Worm (Caenorhabditis elegans) whole organism, L1 larva: ENCODE data around the gene F59E12.1.
A peak's percentile ranks its signal among the peaks of the same experiment; 100 is the strongest.

ENCODE experiments used
- C16A3.4 ChIP-seq: fragments of 150-350 bp; optimal IDR thresholded peaks from 2 replicates; lab custom pipeline; 2014; ENCODE audit warnings: missing biosample characterization, missing genetic modification characterization
- aly-2 ChIP-seq: fragments of 150-350 bp; optimal IDR thresholded peaks from 2 replicates; lab custom pipeline; 2014; ENCODE audit warnings: missing biosample characterization, missing genetic modification characterization
- blmp-1 ChIP-seq: fragments of 150-350 bp; optimal IDR thresholded peaks from 2 replicates; lab custom pipeline; 2014; ENCODE audit warnings: missing biosample characterization, missing genetic modification characterization
- ceh-8 ChIP-seq: fragments of 200-800 bp; sonication (Bioruptor generic); optimal IDR thresholded peaks from 2 replicates; lab custom pipeline; 2018; ENCODE audit warnings: mild to moderate bottlenecking, missing genetic modification characterization, moderate library complexity, missing compliant biosample characterization
- ces-1 ChIP-seq: fragments of 150-350 bp; optimal IDR thresholded peaks from 2 replicates; lab custom pipeline; 2014; ENCODE audit warnings: missing biosample characterization, missing genetic modification reagents, missing genetic modification characterization
- dpl-1 ChIP-seq, 3 experiments: fragments of 150-350 bp in 2 of 3; sonication (generic microtip) in 1 of 3; optimal IDR thresholded peaks; 2 replicates each; lab custom pipeline; 2014 to 2017; ENCODE audit warnings: missing biosample characterization in 3 of 3, missing genetic modification characterization in 3 of 3, missing genetic modification reagents in 3 of 3
- dsc-1 ChIP-seq: sonication (generic microtip); optimal IDR thresholded peaks from 2 replicates; lab custom pipeline; 2016; ENCODE audit warnings: mild to moderate bottlenecking, missing genetic modification characterization, missing compliant biosample characterization
- efl-1 ChIP-seq, 4 experiments: fragments of 150-350 bp; optimal IDR thresholded peaks in 3 of 4; peaks in 1 of 4; 1 replicate in 1 of 4; 2 replicates in 3 of 4; lab custom pipeline; 2014; ENCODE audit warnings: missing biosample characterization in 2 of 4, missing genetic modification characterization in 2 of 4, missing genetic modification reagents in 2 of 4
- egl-27 ChIP-seq, 2 experiments: fragments of 150-350 bp in 1 of 2; sonication (generic microtip); optimal IDR thresholded peaks; 3 replicates each; lab custom pipeline; 2017 to 2018; ENCODE audit warnings: missing biosample characterization in 2 of 2, missing genetic modification characterization in 2 of 2, missing genetic modification reagents in 2 of 2
- elt-2 ChIP-seq: sonication (generic microtip); optimal IDR thresholded peaks from 2 replicates; lab custom pipeline; 2016; ENCODE audit warnings: missing genetic modification characterization, mild to moderate bottlenecking, inconsistent platforms, missing compliant biosample characterization, missing genetic modification reagents
- ets-5 ChIP-seq: fragments of 200-800 bp; sonication (Bioruptor generic); IDR thresholded peaks from 2 replicates; pipeline ENCODE4 v1.3.6; 2022; ENCODE audit warnings: missing genetic modification characterization, missing compliant biosample characterization
- fos-1 ChIP-seq: fragments of 150-350 bp; optimal IDR thresholded peaks from 2 replicates; lab custom pipeline; 2014; ENCODE audit warnings: missing biosample characterization, missing genetic modification characterization
- hlh-17 ChIP-seq: fragments of 200-800 bp; sonication (Bioruptor generic); optimal IDR thresholded peaks from 2 replicates; lab custom pipeline; 2018; ENCODE audit warnings: missing genetic modification characterization, mild to moderate bottlenecking, missing compliant biosample characterization, moderate library complexity, borderline replicate concordance
- hlh-4 ChIP-seq: sonication (generic microtip); optimal IDR thresholded peaks from 2 replicates; lab custom pipeline; 2016; ENCODE audit warnings: mild to moderate bottlenecking, missing genetic modification characterization, missing compliant biosample characterization
- hpl-2 ChIP-seq: fragments of 150-350 bp; optimal IDR thresholded peaks from 2 replicates; lab custom pipeline; 2014; ENCODE audit warnings: missing biosample characterization, missing genetic modification reagents, missing genetic modification characterization
- isw-1 ChIP-seq: fragments of 200-800 bp; sonication (Bioruptor generic); IDR thresholded peaks from 2 replicates; pipeline ENCODE4 v1.3.6; 2022; ENCODE audit warnings: missing genetic modification characterization, missing compliant biosample characterization
- jun-1 ChIP-seq: fragments of 150-350 bp; optimal IDR thresholded peaks from 2 replicates; lab custom pipeline; 2014; ENCODE audit warnings: missing biosample characterization, missing genetic modification reagents, missing genetic modification characterization
- lin-13 ChIP-seq: fragments of 150-350 bp; optimal IDR thresholded peaks from 2 replicates; lab custom pipeline; 2014; ENCODE audit warnings: missing biosample characterization, missing genetic modification reagents, missing genetic modification characterization
- lin-14 ChIP-seq: fragments of 200-800 bp; sonication (Bioruptor generic); optimal IDR thresholded peaks from 2 replicates; lab custom pipeline; 2018; ENCODE audit warnings: mild to moderate bottlenecking, missing genetic modification characterization, moderate library complexity, missing compliant biosample characterization
- lin-15B ChIP-seq: fragments of 150-350 bp; sonication (generic microtip); optimal IDR thresholded peaks from 3 replicates; lab custom pipeline; 2014; ENCODE audit warnings: missing biosample characterization, missing genetic modification characterization
- lin-35 ChIP-seq, 2 experiments: fragments of 150-350 bp; optimal IDR thresholded peaks; 2 replicates each; lab custom pipeline; 2014; ENCODE audit warnings: missing biosample characterization in 2 of 2, missing genetic modification characterization in 2 of 2, missing genetic modification reagents in 2 of 2
- lin-39 ChIP-seq: fragments of 150-350 bp; optimal IDR thresholded peaks from 2 replicates; lab custom pipeline; 2014; ENCODE audit warnings: missing biosample characterization, missing genetic modification reagents, missing genetic modification characterization
- lir-3 ChIP-seq: sonication (generic microtip); optimal IDR thresholded peaks from 2 replicates; lab custom pipeline; 2016; ENCODE audit warnings: mild to moderate bottlenecking, missing genetic modification characterization, moderate library complexity, missing compliant biosample characterization; ENCODE audit not compliant: poor library complexity
- lsy-2 ChIP-seq, 2 experiments: fragments of 150-350 bp; optimal IDR thresholded peaks; 2 replicates each; lab custom pipeline; 2014; ENCODE audit warnings: missing biosample characterization in 2 of 2, missing genetic modification characterization in 2 of 2
- mab-9 ChIP-seq: fragments of 200-800 bp; sonication (Bioruptor generic); IDR thresholded peaks from 2 replicates; pipeline ENCODE4 v1.3.6; 2022; ENCODE audit warnings: missing genetic modification reagents, missing genetic modification characterization, missing compliant biosample characterization
- mdl-1 ChIP-seq, 2 experiments: fragments of 150-350 bp; optimal IDR thresholded peaks; 2 replicates each; lab custom pipeline; 2014 to 2017; ENCODE audit warnings: missing biosample characterization in 2 of 2, missing genetic modification characterization in 2 of 2, inconsistent platforms in 1 of 2
- mep-1 ChIP-seq: fragments of 150-350 bp; optimal IDR thresholded peaks from 2 replicates; lab custom pipeline; 2014; ENCODE audit warnings: missing biosample characterization, missing genetic modification characterization
- nhr-20 ChIP-seq: sonication (generic microtip); optimal IDR thresholded peaks from 2 replicates; lab custom pipeline; 2016; ENCODE audit warnings: mild to moderate bottlenecking, missing genetic modification characterization, missing compliant biosample characterization
- nhr-71 ChIP-seq: sonication (generic microtip); optimal IDR thresholded peaks from 2 replicates; lab custom pipeline; 2016; ENCODE audit warnings: mild to moderate bottlenecking, missing genetic modification characterization, moderate library complexity, missing compliant biosample characterization
- nhr-76 ChIP-seq: sonication (generic microtip); optimal IDR thresholded peaks from 2 replicates; lab custom pipeline; 2017; ENCODE audit warnings: missing biosample characterization, missing genetic modification characterization
- nhr-77 ChIP-seq: fragments of 150-350 bp; optimal IDR thresholded peaks from 2 replicates; lab custom pipeline; 2014; ENCODE audit warnings: missing biosample characterization, missing genetic modification characterization
- nhr-85 ChIP-seq: sonication (generic microtip); peaks from one replicate; lab custom pipeline; 2016; ENCODE audit warnings: missing genetic modification characterization, inconsistent platforms, missing compliant biosample characterization
- nhr-90 ChIP-seq: sonication (generic microtip); optimal IDR thresholded peaks from 2 replicates; lab custom pipeline; 2016; ENCODE audit warnings: mild to moderate bottlenecking, missing genetic modification characterization, missing compliant biosample characterization; ENCODE audit not compliant: poor library complexity
- pag-3 ChIP-seq: sonication (generic microtip); optimal IDR thresholded peaks from 2 replicates; lab custom pipeline; 2017; ENCODE audit warnings: missing genetic modification characterization, mild to moderate bottlenecking, missing compliant biosample characterization, antibody characterized with exemption, borderline replicate concordance; ENCODE audit not compliant: insufficient read depth
- pax-3 ChIP-seq: fragments of 200-800 bp; sonication (Bioruptor generic); optimal IDR thresholded peaks from 2 replicates; lab custom pipeline; 2018; ENCODE audit warnings: mild to moderate bottlenecking, missing genetic modification characterization, moderate library complexity, missing compliant biosample characterization
- rnt-1 ChIP-seq: sonication (generic microtip); optimal IDR thresholded peaks from 2 replicates; lab custom pipeline; 2016; ENCODE audit warnings: mild to moderate bottlenecking, missing genetic modification characterization, moderate library complexity, missing compliant biosample characterization
- snpc-4 ChIP-seq: fragments of 150-350 bp; optimal IDR thresholded peaks from 2 replicates; lab custom pipeline; 2014; ENCODE audit warnings: missing biosample characterization, missing genetic modification characterization
- snu-23 ChIP-seq: sonication (generic microtip); optimal IDR thresholded peaks from 2 replicates; lab custom pipeline; 2016; ENCODE audit warnings: missing genetic modification characterization, missing compliant biosample characterization
- sox-4 ChIP-seq: sonication (generic microtip); optimal IDR thresholded peaks from 2 replicates; lab custom pipeline; 2016; ENCODE audit warnings: missing genetic modification characterization, missing compliant biosample characterization
- sptf-1 ChIP-seq: fragments of 150-350 bp; optimal IDR thresholded peaks from 2 replicates; lab custom pipeline; 2014; ENCODE audit warnings: missing biosample characterization, missing genetic modification characterization
- sup-37 ChIP-seq: fragments of 200-800 bp; sonication (Bioruptor generic); optimal IDR thresholded peaks from 2 replicates; lab custom pipeline; 2018; ENCODE audit warnings: mild to moderate bottlenecking, missing genetic modification characterization, missing compliant biosample characterization
- swsn-7 ChIP-seq: sonication (generic microtip); optimal IDR thresholded peaks from 2 replicates; lab custom pipeline; 2016; ENCODE audit warnings: missing genetic modification characterization, missing compliant biosample characterization
- unc-130 ChIP-seq: fragments of 150-350 bp; optimal IDR thresholded peaks from 2 replicates; lab custom pipeline; 2017; ENCODE audit warnings: missing biosample characterization, missing genetic modification characterization, inconsistent platforms
- unc-30 ChIP-seq: sonication (generic microtip); optimal IDR thresholded peaks from 2 replicates; lab custom pipeline; 2017; ENCODE audit warnings: missing biosample characterization, missing genetic modification characterization
- unc-62 ChIP-seq: fragments of 150-350 bp; optimal IDR thresholded peaks from 2 replicates; lab custom pipeline; 2014; ENCODE audit warnings: missing biosample characterization, missing genetic modification reagents, missing genetic modification characterization
- unc-86 ChIP-seq: sonication (generic microtip); optimal IDR thresholded peaks from 2 replicates; lab custom pipeline; 2016; ENCODE audit warnings: missing genetic modification characterization, missing compliant biosample characterization
- unc-98 ChIP-seq: fragments of 200-800 bp; sonication (Bioruptor generic); IDR thresholded peaks from 2 replicates; pipeline ENCODE4 v1.3.6; 2022; ENCODE audit warnings: missing genetic modification characterization, missing compliant biosample characterization
- vab-15 ChIP-seq: sonication (generic microtip); optimal IDR thresholded peaks from 2 replicates; lab custom pipeline; 2017; ENCODE audit warnings: missing genotype, mild to moderate bottlenecking, missing genetic modification characterization, missing compliant biosample characterization

Gene F59E12.1

ce11 chrII:5688959-5689358 lies 34.6 kb downstream of the F59E12.1 start, which contains the start of gene C25H3.11:
Gene C25H3.11, minus strand, starts transcription at chrII:5689040.
- TF ChIP-seq dpl-1 (GFP tag; optimal IDR thresholded peaks at IDR 0.05; lab: Kevin White, UChicago), result peak in 2 of 3 experiments; percentile 9 to 27
- TF ChIP-seq lin-15B (tag; lab: Kevin White, UChicago), result peak; percentile 15
- no peak for TF ChIP-seq egl-27 (tag; optimal IDR thresholded peaks at IDR 0.05; lab: Kevin White, UChicago)
- peak in 1 of 2 experiments; percentile 3 for TF ChIP-seq efl-1 (optimal IDR thresholded peaks at IDR 0.05; lab: Kevin White, UChicago)
- peak in 1 of 2 experiments; percentile 4 for TF ChIP-seq efl-1 (GFP tag; optimal IDR thresholded peaks at IDR 0.05 in 1 of 2; lab: Kevin White, UChicago)
- TF ChIP-seq ceh-8 (GFP tag; lab: Kevin White, UChicago), result no peak
- TF ChIP-seq unc-98, result no peak
- no peak for TF ChIP-seq mab-9 (GFP tag; lab: Robert Waterston, UW)
- no peak for TF ChIP-seq aly-2
- peak; percentile 14 for TF ChIP-seq nhr-90
- TF ChIP-seq dsc-1 (tag; lab: Kevin White, UChicago), result peak; percentile 9
- no peak for TF ChIP-seq snpc-4
- TF ChIP-seq ces-1 (GFP tag; lab: Kevin White, UChicago), result no peak
- no peak for TF ChIP-seq isw-1 (GFP tag; lab: Robert Waterston, UW)
- TF ChIP-seq mep-1, result peak; percentile 31
- TF ChIP-seq lsy-2 (tag; optimal IDR thresholded peaks at IDR 0.05; lab: Kevin White, UChicago), result peak; percentile 11 to 14
- no peak for TF ChIP-seq hpl-2 (GFP tag; lab: Kevin White, UChicago)
- no peak for TF ChIP-seq sptf-1
- TF ChIP-seq lin-14 (GFP tag; lab: Kevin White, UChicago), result peak; percentile 56
- TF ChIP-seq pax-3 (tag; lab: Kevin White, UChicago), result no peak
- TF ChIP-seq nhr-76 (tag; lab: Kevin White, UChicago), result no peak
- TF ChIP-seq vab-15, result no peak
- TF ChIP-seq nhr-85 (tag; lab: Kevin White, UChicago), result peak; percentile 70
- no peak for TF ChIP-seq lin-13
- TF ChIP-seq nhr-77, result no peak
- TF ChIP-seq fos-1, result no peak
- TF ChIP-seq C16A3.4 (tag; lab: Kevin White, UChicago), result peak; percentile 24
- TF ChIP-seq hlh-17 (GFP tag; lab: Kevin White, UChicago), result no peak
- peak; percentile 26 for TF ChIP-seq rnt-1 (tag; lab: Kevin White, UChicago)
- TF ChIP-seq hlh-4 (tag; lab: Kevin White, UChicago), result no peak
- TF ChIP-seq swsn-7 (tag; lab: Kevin White, UChicago), result peak; percentile 3
- no peak for TF ChIP-seq unc-62 (GFP tag; lab: Kevin White, UChicago)
- TF ChIP-seq mdl-1 (tag; optimal IDR thresholded peaks at IDR 0.05; lab: Kevin White, UChicago), result peak in 1 of 2 experiments; percentile 32
- peak; percentile 31 for TF ChIP-seq nhr-20 (tag; lab: Kevin White, UChicago)
- TF ChIP-seq sup-37 (GFP tag; lab: Kevin White, UChicago), result no peak
- TF ChIP-seq jun-1 (tag; lab: Kevin White, UChicago), result no peak
- TF ChIP-seq nhr-71 (tag; lab: Kevin White, UChicago), result peak; percentile 40
- TF ChIP-seq unc-30 (tag; lab: Kevin White, UChicago), result no peak
- peak in 1 of 2 experiments; percentile 40 for TF ChIP-seq lin-35 (GFP tag; optimal IDR thresholded peaks at IDR 0.05; lab: Kevin White, UChicago)
- TF ChIP-seq lir-3 (tag; lab: Kevin White, UChicago), result no peak
- TF ChIP-seq elt-2 (tag; lab: Kevin White, UChicago), result peak; percentile 34
- TF ChIP-seq blmp-1 (tag; lab: Kevin White, UChicago), result no peak
- no peak for TF ChIP-seq sox-4
- no peak for TF ChIP-seq lin-39 (tag; lab: Kevin White, UChicago)
- TF ChIP-seq snu-23 (GFP tag; lab: Kevin White, UChicago), result peak; percentile 53
- TF ChIP-seq ets-5 (GFP tag; lab: Robert Waterston, UW), result no peak
- no peak for TF ChIP-seq pag-3 (tag; lab: Kevin White, UChicago)
- TF ChIP-seq unc-86 (tag; lab: Kevin White, UChicago), result no peak
- TF ChIP-seq unc-130 (tag; lab: Kevin White, UChicago), result peak; percentile 6
